Worm (Caenorhabditis elegans): ENCODE data around the gene T04F8.7.

ce11 chrX:11647165-11647564, 33.6 kb downstream of the T04F8.7 start, which contains the start of gene T04F8.8:
- TF ChIP-seq ztf-11 (tag; optimal IDR thresholded peaks at IDR 0.05) (no peak), lsy-2 (tag; optimal IDR thresholded peaks at IDR 0.05) (no peak), flh-1 (GFP tag; optimal IDR thresholded peaks at IDR 0.05) (no peak), pha-4 (tag; optimal IDR thresholded peaks at IDR 0.05) (no peak), ceh-83 (GFP tag; optimal IDR thresholded peaks at IDR 0.05) (no peak), blmp-1 (tag; optimal IDR thresholded peaks at IDR 0.05) (no peak), elt-3 (tag; optimal IDR thresholded peaks at IDR 0.05) (no peak)
